Fruit fly (Drosophila melanogaster): ENCODE results near the gene CG9590.

dm6 chr3R:15832525-15832924, 46.0 kb downstream of the CG9590 start, which contains the start of gene rec:
- TF ChIP-seq h (optimal IDR thresholded peaks at IDR 0.05), result no peak
- TF ChIP-seq psq (optimal IDR thresholded peaks at IDR 0.05), result no peak
- TF ChIP-seq insv (optimal IDR thresholded peaks at IDR 0.05), result no peak
- no peak for TF ChIP-seq Myc (optimal IDR thresholded peaks at IDR 0.05)
- no peak for TF ChIP-seq ttk (optimal IDR thresholded peaks at IDR 0.05)
- no peak for TF ChIP-seq Sin3A (optimal IDR thresholded peaks at IDR 0.05)
